Worm (Caenorhabditis elegans) whole organism, mixed stage, embryonic: ENCODE data around the gene ssu-1.

ENCODE experiments used
- M03D4.4 ChIP-seq: sonication (generic microtip); optimal IDR thresholded peaks from 2 replicates; lab custom pipeline; 2017; ENCODE audit warnings: mild to moderate bottlenecking, missing genetic modification characterization, missing compliant biosample characterization
- bed-3 ChIP-seq: fragments of 200-800 bp; sonication (Bioruptor generic); optimal IDR thresholded peaks from 3 replicates; lab custom pipeline; 2018; ENCODE audit warnings: mild to moderate bottlenecking, missing genetic modification characterization, moderate library complexity, missing compliant biosample characterization
- blmp-1 ChIP-seq: fragments of 150-350 bp; optimal IDR thresholded peaks from 2 replicates; lab custom pipeline; 2014; ENCODE audit warnings: missing biosample characterization, missing genetic modification characterization
- ceh-39 ChIP-seq: fragments of 150-350 bp; optimal IDR thresholded peaks from 2 replicates; lab custom pipeline; 2014; ENCODE audit warnings: missing biosample characterization, missing genetic modification characterization
- ceh-83 ChIP-seq: fragments of 200-800 bp; sonication (Bioruptor generic); optimal IDR thresholded peaks from 2 replicates; lab custom pipeline; 2018; ENCODE audit warnings: mild to moderate bottlenecking, missing genetic modification characterization, missing compliant biosample characterization
- ces-1 ChIP-seq: fragments of 150-350 bp; optimal IDR thresholded peaks from 2 replicates; lab custom pipeline; 2014; ENCODE audit warnings: missing biosample characterization, missing genetic modification reagents, missing genetic modification characterization
- cnd-1 ChIP-seq: fragments of 200-800 bp; sonication (Bioruptor generic); optimal IDR thresholded peaks from 2 replicates; lab custom pipeline; 2018; ENCODE audit warnings: mild to moderate bottlenecking, missing genetic modification characterization, missing compliant biosample characterization
- drap-1 ChIP-seq: fragments of 200-800 bp; sonication (Bioruptor generic); optimal IDR thresholded peaks from 3 replicates; lab custom pipeline; 2018; ENCODE audit warnings: mild to moderate bottlenecking, missing genetic modification characterization, missing compliant biosample characterization
- elt-1 ChIP-seq: sonication (generic microtip); optimal IDR thresholded peaks from 2 replicates; lab custom pipeline; 2017; ENCODE audit warnings: missing genetic modification characterization, mild to moderate bottlenecking, missing compliant biosample characterization, antibody characterized with exemption, moderate library complexity, borderline replicate concordance; ENCODE audit not compliant: insufficient read depth
- elt-3 ChIP-seq: fragments of 150-350 bp; optimal IDR thresholded peaks from 2 replicates; lab custom pipeline; 2014; ENCODE audit warnings: missing biosample characterization, missing genetic modification characterization
- flh-1 ChIP-seq: fragments of 200-800 bp; sonication (Bioruptor generic); optimal IDR thresholded peaks from 2 replicates; lab custom pipeline; 2018; ENCODE audit warnings: mild to moderate bottlenecking, missing genetic modification characterization, moderate library complexity, missing compliant biosample characterization
- ham-2 ChIP-seq: fragments of 200-800 bp; sonication (Bioruptor generic); optimal IDR thresholded peaks from 2 replicates; lab custom pipeline; 2018; ENCODE audit warnings: mild to moderate bottlenecking, missing genetic modification characterization, missing compliant biosample characterization
- hlh-1 ChIP-seq: fragments of 150-350 bp; optimal IDR thresholded peaks from 2 replicates; lab custom pipeline; 2014; ENCODE audit warnings: missing biosample characterization, missing genetic modification reagents, missing genetic modification characterization
- lin-13 ChIP-seq: fragments of 150-350 bp; optimal IDR thresholded peaks from 2 replicates; lab custom pipeline; 2014; ENCODE audit warnings: missing biosample characterization, missing genetic modification characterization
- lin-32 ChIP-seq: fragments of 200-800 bp; sonication (Bioruptor generic); optimal IDR thresholded peaks from 2 replicates; lab custom pipeline; 2018; ENCODE audit warnings: mild to moderate bottlenecking, missing genetic modification characterization, missing compliant biosample characterization
- lsy-2 ChIP-seq: fragments of 150-350 bp; optimal IDR thresholded peaks from 2 replicates; lab custom pipeline; 2014; ENCODE audit warnings: missing biosample characterization, missing genetic modification characterization
- mab-5 ChIP-seq: fragments of 150-350 bp; optimal IDR thresholded peaks from 2 replicates; lab custom pipeline; 2014; ENCODE audit warnings: missing biosample characterization, missing genetic modification characterization
- mep-1 ChIP-seq: fragments of 150-350 bp; optimal IDR thresholded peaks from 2 replicates; lab custom pipeline; 2017; ENCODE audit warnings: missing biosample characterization, missing genetic modification reagents, missing genetic modification characterization, inconsistent platforms
- mls-2 ChIP-seq: sonication (generic microtip); optimal IDR thresholded peaks from 2 replicates; lab custom pipeline; 2016; ENCODE audit warnings: mild to moderate bottlenecking, missing genetic modification characterization, moderate library complexity, missing compliant biosample characterization
- nhr-12 ChIP-seq: fragments of 150-350 bp; optimal IDR thresholded peaks from 2 replicates; lab custom pipeline; 2014; ENCODE audit warnings: missing biosample characterization, missing genetic modification characterization
- nhr-2 ChIP-seq: fragments of 150-350 bp; optimal IDR thresholded peaks from 2 replicates; lab custom pipeline; 2014; ENCODE audit warnings: missing biosample characterization, missing genetic modification characterization
- nhr-237 ChIP-seq: fragments of 150-350 bp; optimal IDR thresholded peaks from 2 replicates; lab custom pipeline; 2014; ENCODE audit warnings: missing biosample characterization, missing genetic modification characterization
- nhr-28 ChIP-seq: fragments of 150-350 bp; optimal IDR thresholded peaks from 2 replicates; lab custom pipeline; 2014; ENCODE audit warnings: missing biosample characterization, missing genetic modification characterization
- nhr-76 ChIP-seq: sonication (generic microtip); optimal IDR thresholded peaks from 2 replicates; lab custom pipeline; 2017; ENCODE audit warnings: missing biosample characterization, missing genetic modification characterization
- pha-4 ChIP-seq: fragments of 150-350 bp; optimal IDR thresholded peaks from 2 replicates; lab custom pipeline; 2018; ENCODE audit warnings: missing biosample characterization, missing genetic modification reagents, missing genetic modification characterization
- sem-2 ChIP-seq: fragments of 200-800 bp; sonication (Bioruptor generic); optimal IDR thresholded peaks from 2 replicates; lab custom pipeline; 2018; ENCODE audit warnings: mild to moderate bottlenecking, missing genetic modification characterization, missing compliant biosample characterization
- snpc-4 ChIP-seq: fragments of 150-350 bp; optimal IDR thresholded peaks from 2 replicates; lab custom pipeline; 2014; ENCODE audit warnings: missing biosample characterization, missing genetic modification characterization
- sptf-1 ChIP-seq: sonication (generic microtip); optimal IDR thresholded peaks from 2 replicates; lab custom pipeline; 2017; ENCODE audit warnings: mild to moderate bottlenecking, missing genetic modification characterization, moderate library complexity, missing compliant biosample characterization
- unc-120 ChIP-seq: sonication (generic microtip); optimal IDR thresholded peaks from 2 replicates; lab custom pipeline; 2017; ENCODE audit warnings: missing genetic modification characterization, missing compliant biosample characterization; ENCODE audit not compliant: poor library complexity, severe bottlenecking
- unc-39 ChIP-seq: fragments of 150-350 bp; optimal IDR thresholded peaks from 2 replicates; lab custom pipeline; 2014; ENCODE audit warnings: missing biosample characterization, missing genetic modification characterization
- unc-62 ChIP-seq: fragments of 150-350 bp; optimal IDR thresholded peaks from 2 replicates; lab custom pipeline; 2014; ENCODE audit warnings: missing biosample characterization, missing genetic modification reagents, missing genetic modification characterization
- zip-8 ChIP-seq: fragments of 150-350 bp; optimal IDR thresholded peaks from 2 replicates; lab custom pipeline; 2014; ENCODE audit warnings: missing biosample characterization, missing genetic modification characterization
- ztf-11 ChIP-seq: fragments of 150-350 bp; optimal IDR thresholded peaks from 2 replicates; lab custom pipeline; 2014; ENCODE audit warnings: missing biosample characterization, missing genetic modification characterization

Gene ssu-1

ce11 chrV:20162290-20163104 is 29.4 kb upstream of the ssu-1 start:
- TF ChIP-seq mls-2 (tag; lab: Kevin White, UChicago) (no peak), lin-13 (no peak), unc-62 (GFP tag; lab: Kevin White, UChicago) (no peak), nhr-76 (no peak), ham-2 (GFP tag; lab: Kevin White, UChicago) (no peak), ces-1 (no peak), zip-8 (tag; lab: Kevin White, UChicago) (no peak), sptf-1 (tag; lab: Kevin White, UChicago) (no peak), flh-1 (no peak), blmp-1 (tag; lab: Kevin White, UChicago) (no peak), ceh-39 (no peak), ztf-11 (tag; lab: Kevin White, UChicago) (no peak), cnd-1 (tag; lab: Kevin White, UChicago) (no peak), unc-120 (no peak), nhr-237 (tag; lab: Kevin White, UChicago) (no peak), ceh-83 (no peak), mab-5 (tag; lab: Kevin White, UChicago) (no peak), M03D4.4 (tag; lab: Kevin White, UChicago) (no peak), pha-4 (tag; lab: Kevin White, UChicago) (no peak), lin-32 (GFP tag; lab: Kevin White, UChicago) (no peak)

DNA sequence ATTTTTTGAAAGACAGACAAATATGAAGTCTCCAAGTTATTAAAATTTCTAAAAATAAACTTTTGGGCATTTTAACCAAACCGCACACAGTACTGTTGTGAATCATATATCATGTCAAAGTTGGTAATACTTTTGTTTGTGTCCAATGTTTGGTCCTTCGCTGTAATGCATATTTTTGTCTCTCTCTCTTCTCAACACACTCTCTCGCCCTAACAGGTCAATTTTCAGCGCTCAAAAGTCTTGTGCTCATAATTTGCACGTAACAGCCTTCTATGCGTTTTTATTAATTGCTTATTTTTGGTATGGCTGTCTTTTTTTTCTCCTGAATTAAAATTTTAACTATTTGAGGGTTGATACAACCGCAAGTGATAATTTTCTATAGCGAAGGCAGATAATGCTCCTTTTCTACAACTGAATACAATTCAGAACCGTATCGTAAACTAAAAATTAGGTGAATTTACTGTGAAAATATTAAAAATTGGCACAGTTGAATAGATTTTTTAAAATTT is 28.8 kb upstream of the ssu-1 start:
- TF ChIP-seq hlh-1 (tag; lab: Kevin White, UChicago) (no peak), elt-1 (no peak), lsy-2 (no peak), zip-8 (tag; lab: Kevin White, UChicago) (no peak), flh-1 (no peak), ztf-11 (tag; lab: Kevin White, UChicago) (no peak), mep-1 (no peak), nhr-2 (tag; lab: Kevin White, UChicago) (no peak), nhr-237 (tag; lab: Kevin White, UChicago) (no peak), lin-13 (no peak), nhr-12 (tag; lab: Kevin White, UChicago) (no peak), nhr-28 (no peak), pha-4 (tag; lab: Kevin White, UChicago) (no peak)
- TF ChIP-seq, all 35 proteins: peak for 0

- TF ChIP-seq mep-1 (no peak), snpc-4 (no peak), lsy-2 (no peak), zip-8 (tag; lab: Kevin White, UChicago) (no peak), flh-1 (no peak), pha-4 (tag; lab: Kevin White, UChicago) (no peak), elt-1 (no peak), sem-2 (GFP tag; lab: Kevin White, UChicago) (no peak), sptf-1 (tag; lab: Kevin White, UChicago) (no peak), unc-62 (GFP tag; lab: Kevin White, UChicago) (no peak), elt-3 (tag; lab: Kevin White, UChicago) (no peak), bed-3 (GFP tag; lab: Kevin White, UChicago) (no peak), M03D4.4 (tag; lab: Kevin White, UChicago) (no peak), ceh-83 (no peak), nhr-2 (tag; lab: Kevin White, UChicago) (no peak), unc-39 (tag; lab: Kevin White, UChicago) (no peak)
Observed at ce11 chrV:20158223-20158622, 25.2 kb upstream of the ssu-1 start, which contains the start of gene F19B2.6. TSS of gene F19B2.6 (plus strand) at chrV:20158523.

DNA sequence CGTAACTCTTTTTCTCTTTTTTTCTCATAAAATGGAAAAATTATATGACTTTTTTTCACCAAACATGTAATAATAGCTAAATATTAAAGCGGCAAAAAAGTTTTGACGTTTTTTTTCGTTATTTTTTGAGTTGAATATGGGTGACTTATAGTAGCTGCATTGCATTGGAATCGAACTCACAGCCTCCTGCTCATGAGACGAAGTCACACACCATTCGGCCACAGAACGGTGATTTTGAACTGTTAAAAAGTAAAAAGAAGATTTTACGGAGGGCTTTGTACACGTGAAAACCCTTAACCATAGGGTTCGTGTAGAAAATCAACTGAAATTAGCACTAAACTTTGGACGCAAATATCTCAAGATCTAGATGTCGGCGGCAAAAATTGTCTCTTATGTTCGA is 18.8 kb upstream of the ssu-1 start:
- TF ChIP-seq sptf-1 (tag; lab: Kevin White, UChicago) (no peak), nhr-2 (tag; lab: Kevin White, UChicago) (no peak), lin-32 (GFP tag; lab: Kevin White, UChicago) (no peak), flh-1 (no peak), lsy-2 (no peak), nhr-12 (tag; lab: Kevin White, UChicago) (no peak), M03D4.4 (tag; lab: Kevin White, UChicago) (no peak), ceh-39 (no peak), lin-13 (no peak), unc-120 (no peak), drap-1 (GFP tag; lab: Kevin White, UChicago) (no peak), elt-1 (no peak)
- TF ChIP-seq, all 35 proteins: peak for 0
